Fruit fly (Drosophila melanogaster) whole organism, embryonic: ENCODE results near the gene CG31776.

Experiments
- Atf6 ChIP-seq: fragments of 200-800 bp; sonication (Bioruptor generic); IDR thresholded peaks from 2 replicates; pipeline ENCODE4 v1.3.6; 2022; ENCODE audit warnings: missing biosample characterization, missing genetic modification characterization
- B-H1 ChIP-seq: fragments of 200-800 bp; sonication (Bioruptor generic); IDR thresholded peaks from 3 replicates; pipeline ENCODE4 v1.3.6; 2022; ENCODE audit warnings: missing biosample characterization, missing genetic modification characterization
- CG10654 ChIP-seq: fragments of 200-800 bp; sonication (Bioruptor generic); optimal IDR thresholded peaks from 2 replicates; lab custom pipeline; 2016; ENCODE audit warnings: missing biosample characterization, missing genetic modification characterization
- CG10979 ChIP-seq: fragments of 200-800 bp; sonication (Bioruptor generic); optimal IDR thresholded peaks from 2 replicates; lab custom pipeline; 2018; ENCODE audit warnings: missing biosample characterization, mild to moderate bottlenecking, missing genetic modification characterization, moderate library complexity
- CG11247 ChIP-seq: fragments of 200-800 bp; sonication (Bioruptor generic); IDR thresholded peaks from 2 replicates; pipeline ENCODE4 v1.3.6; 2022; ENCODE audit warnings: missing biosample characterization, missing genetic modification characterization
- CG17359 ChIP-seq: fragments of 200-800 bp; sonication (Bioruptor generic); optimal IDR thresholded peaks from 3 replicates; lab custom pipeline; 2018; ENCODE audit warnings: missing biosample characterization, mild to moderate bottlenecking, missing genetic modification characterization, moderate library complexity
- CG2120 ChIP-seq: fragments of 200-800 bp; sonication (Bioruptor generic); optimal IDR thresholded peaks from 3 replicates; lab custom pipeline; 2016; ENCODE audit warnings: missing biosample characterization, missing genetic modification characterization
- CG2889 ChIP-seq: fragments of 200-800 bp; sonication (Bioruptor generic); IDR thresholded peaks from 3 replicates; pipeline ENCODE4 v1.3.6; 2022; ENCODE audit warnings: missing biosample characterization, missing genetic modification characterization
- CG30403 ChIP-seq: fragments of 200-800 bp; sonication (Bioruptor generic); optimal IDR thresholded peaks from 3 replicates; lab custom pipeline; 2016; ENCODE audit warnings: missing biosample characterization, missing genetic modification characterization
- CG32532 ChIP-seq: fragments of 200-800 bp; sonication (Bioruptor generic); IDR thresholded peaks from 2 replicates; pipeline ENCODE4 v1.3.6; 2022; ENCODE audit warnings: missing biosample characterization, missing genetic modification characterization
- CG32772 ChIP-seq: fragments of 200-800 bp; sonication (Bioruptor generic); IDR thresholded peaks from 2 replicates; pipeline ENCODE4 v1.3.6; 2022; ENCODE audit warnings: missing biosample characterization, missing genetic modification characterization
- CG34422 ChIP-seq: fragments of 200-800 bp; sonication (Bioruptor generic); IDR thresholded peaks from 3 replicates; pipeline ENCODE4 v1.3.6; 2022; ENCODE audit warnings: missing biosample characterization, missing genetic modification characterization
- CG4404 ChIP-seq: fragments of 200-800 bp; sonication (Bioruptor generic); IDR thresholded peaks from 2 replicates; pipeline ENCODE4 v1.3.6; 2022; ENCODE audit warnings: missing biosample characterization, missing genetic modification characterization
- CG4424 ChIP-seq: fragments of 200-800 bp; sonication (Bioruptor generic); optimal IDR thresholded peaks from 3 replicates; lab custom pipeline; 2016; ENCODE audit warnings: missing biosample characterization, missing genetic modification characterization
- CG7839 ChIP-seq: fragments of 200-800 bp; sonication (Bioruptor generic); optimal IDR thresholded peaks from 3 replicates; lab custom pipeline; 2018; ENCODE audit warnings: missing biosample characterization, mild to moderate bottlenecking, missing genetic modification characterization, moderate library complexity
- CG9727 ChIP-seq: fragments of 200-800 bp; sonication (Bioruptor generic); optimal IDR thresholded peaks from 3 replicates; lab custom pipeline; 2017; ENCODE audit warnings: missing biosample characterization, mild to moderate bottlenecking, missing genetic modification characterization
- CoRest ChIP-seq: fragments of 200-800 bp; sonication (Bioruptor generic); optimal IDR thresholded peaks from 3 replicates; lab custom pipeline; 2018; ENCODE audit warnings: missing biosample characterization, mild to moderate bottlenecking, missing genetic modification characterization, moderate library complexity
- Drgx ChIP-seq: fragments of 200-800 bp; sonication (Bioruptor generic); IDR thresholded peaks from 2 replicates; pipeline ENCODE4 v1.3.6; 2022; ENCODE audit warnings: missing biosample characterization, missing genetic modification characterization
- E2f2 ChIP-seq: fragments of 200-800 bp; sonication (Bioruptor generic); IDR thresholded peaks from 2 replicates; pipeline ENCODE4 v1.3.6; 2022; ENCODE audit warnings: missing biosample characterization, missing genetic modification characterization
- ERR ChIP-seq: fragments of 200-800 bp; sonication (Bioruptor generic); optimal IDR thresholded peaks from 2 replicates; lab custom pipeline; 2016; ENCODE audit warnings: missing biosample characterization, missing genetic modification characterization
- HmgZ ChIP-seq: fragments of 200-800 bp; sonication (Bioruptor generic); optimal IDR thresholded peaks from 2 replicates; lab custom pipeline; 2018; ENCODE audit warnings: missing biosample characterization, mild to moderate bottlenecking, missing genetic modification characterization
- MBD-R2 ChIP-seq: fragments of 200-800 bp; sonication (Bioruptor generic); IDR thresholded peaks from 2 replicates; pipeline ENCODE4 v1.3.6; 2022; ENCODE audit warnings: missing biosample characterization, missing genetic modification characterization
- MESR4 ChIP-seq: fragments of 200-800 bp; sonication (Bioruptor generic); optimal IDR thresholded peaks from 2 replicates; lab custom pipeline; 2018; ENCODE audit warnings: missing biosample characterization, mild to moderate bottlenecking, missing genetic modification characterization, moderate library complexity
- Mrtf ChIP-seq: fragments of 200-800 bp; sonication (Bioruptor generic); IDR thresholded peaks from 3 replicates; pipeline ENCODE4 v1.3.6; 2022; ENCODE audit warnings: missing biosample characterization, missing genetic modification characterization
- NfI ChIP-seq: fragments of 200-800 bp; sonication (Bioruptor generic); optimal IDR thresholded peaks from 3 replicates; lab custom pipeline; 2018; ENCODE audit warnings: missing biosample characterization, mild to moderate bottlenecking, missing genetic modification characterization, moderate library complexity
- Oaz ChIP-seq: fragments of 200-800 bp; sonication (Bioruptor generic); IDR thresholded peaks from 2 replicates; pipeline ENCODE4 v1.3.6; 2022; ENCODE audit warnings: missing biosample characterization, missing genetic modification characterization
- Oli ChIP-seq: fragments of 200-800 bp; sonication (Bioruptor generic); optimal IDR thresholded peaks from 2 replicates; lab custom pipeline; 2018; ENCODE audit warnings: missing biosample characterization, mild to moderate bottlenecking, missing genetic modification characterization, moderate library complexity
- Optix ChIP-seq: fragments of 200-800 bp; sonication (Bioruptor generic); IDR thresholded peaks from 3 replicates; pipeline ENCODE4 v1.3.6; 2022; ENCODE audit warnings: missing biosample characterization, missing genetic modification characterization
- Rfx ChIP-seq: fragments of 200-800 bp; sonication (Bioruptor generic); IDR thresholded peaks from 2 replicates; pipeline ENCODE4 v1.3.6; 2022; ENCODE audit warnings: missing biosample characterization, missing genetic modification characterization
- Side ChIP-seq: fragments of 200-800 bp; sonication (Bioruptor generic); optimal IDR thresholded peaks from 2 replicates; lab custom pipeline; 2016; ENCODE audit warnings: missing biosample characterization, missing genetic modification characterization
- Six4 ChIP-seq: fragments of 200-800 bp; sonication (Bioruptor generic); optimal IDR thresholded peaks from 2 replicates; lab custom pipeline; 2016; ENCODE audit warnings: missing biosample characterization, missing genetic modification characterization
- Sox102F ChIP-seq: fragments of 200-800 bp; sonication (Bioruptor generic); optimal IDR thresholded peaks from 2 replicates; lab custom pipeline; 2018; ENCODE audit warnings: missing biosample characterization, mild to moderate bottlenecking, missing genetic modification characterization, moderate library complexity
- al ChIP-seq: fragments of 200-800 bp; sonication (Bioruptor generic); IDR thresholded peaks from 2 replicates; pipeline ENCODE4 v1.3.6; 2022; ENCODE audit warnings: missing biosample characterization, missing genetic modification characterization
- ara ChIP-seq: fragments of 200-800 bp; sonication (Bioruptor generic); IDR thresholded peaks from 2 replicates; pipeline ENCODE4 v1.3.6; 2022; ENCODE audit warnings: missing biosample characterization, missing genetic modification characterization
- bsh ChIP-seq, 2 experiments: fragments of 200-800 bp; sonication (Bioruptor generic); optimal IDR thresholded peaks; 2 replicates each; lab custom pipeline; 2017 to 2018; ENCODE audit warnings: mild to moderate bottlenecking in 2 of 2, missing biosample characterization in 2 of 2, missing genetic modification characterization in 2 of 2, moderate library complexity in 1 of 2
- chm ChIP-seq: fragments of 200-800 bp; sonication (Bioruptor generic); IDR thresholded peaks from 2 replicates; pipeline ENCODE4 v1.3.6; 2022; ENCODE audit warnings: missing biosample characterization, missing genetic modification characterization
- ci ChIP-seq: fragments of 200-800 bp; sonication (Bioruptor generic); IDR thresholded peaks from 3 replicates; pipeline ENCODE4 v1.3.6; 2022; ENCODE audit warnings: missing biosample characterization, missing genetic modification characterization
- gce ChIP-seq: fragments of 200-800 bp; sonication (Bioruptor generic); IDR thresholded peaks from 3 replicates; pipeline ENCODE4 v1.3.6; 2022; ENCODE audit warnings: missing biosample characterization, missing genetic modification characterization
- hkb ChIP-seq, 2 experiments: fragments of 200-800 bp in 1 of 2; fragments of >200 bp in 1 of 2; sonication (Bioruptor generic) in 1 of 2; IDR thresholded peaks in 1 of 2; optimal IDR thresholded peaks in 1 of 2; 2 replicates each; pipeline versions ENCODE4 v1.3.6 to Lab custom; 2017 to 2022; ENCODE audit warnings: missing biosample characterization in 1 of 2, missing genetic modification characterization in 1 of 2
- lov ChIP-seq, 2 experiments: fragments of 200-800 bp in 1 of 2; fragments of >200 bp in 1 of 2; sonication (Bioruptor generic) in 1 of 2; IDR thresholded peaks in 1 of 2; optimal IDR thresholded peaks in 1 of 2; 2 replicates in 1 of 2; 3 replicates in 1 of 2; pipeline versions ENCODE4 v1.3.6 to Lab custom; 2017 to 2022; ENCODE audit warnings: missing biosample characterization in 1 of 2, missing genetic modification characterization in 1 of 2
- mam ChIP-seq: fragments of 200-800 bp; sonication (Bioruptor generic); optimal IDR thresholded peaks from 3 replicates; lab custom pipeline; 2016; ENCODE audit warnings: missing biosample characterization, missing genetic modification characterization
- nom ChIP-seq: fragments of 200-800 bp; sonication (Bioruptor generic); optimal IDR thresholded peaks from 2 replicates; lab custom pipeline; 2017; ENCODE audit warnings: missing biosample characterization, missing genetic modification characterization, mild to moderate bottlenecking, moderate library complexity, missing genetic modification reagents
- org-1 ChIP-seq: fragments of 200-800 bp; sonication (Bioruptor generic); optimal IDR thresholded peaks from 2 replicates; lab custom pipeline; 2017; ENCODE audit warnings: missing biosample characterization, missing genetic modification characterization
- phol ChIP-seq: fragments of 200-800 bp; sonication (Bioruptor generic); optimal IDR thresholded peaks from 3 replicates; lab custom pipeline; 2018; ENCODE audit warnings: missing biosample characterization, mild to moderate bottlenecking, missing genetic modification characterization, moderate library complexity
- ranshi ChIP-seq: fragments of 200-800 bp; sonication (Bioruptor generic); IDR thresholded peaks from 2 replicates; pipeline ENCODE4 v1.3.6; 2022; ENCODE audit warnings: missing biosample characterization, missing genetic modification characterization
- run ChIP-seq: fragments of 200-800 bp; sonication (Bioruptor generic); optimal IDR thresholded peaks from 3 replicates; lab custom pipeline; 2018; ENCODE audit warnings: missing biosample characterization, mild to moderate bottlenecking, missing genetic modification characterization
- sens ChIP-seq: fragments of 200-800 bp; sonication (Bioruptor generic); peaks from one replicate; lab custom pipeline; 2016; ENCODE audit warnings: missing biosample characterization, missing genetic modification characterization
- shn ChIP-seq: fragments of 200-800 bp; sonication (Bioruptor generic); optimal IDR thresholded peaks from 3 replicates; lab custom pipeline; 2016; ENCODE audit warnings: missing biosample characterization, missing genetic modification characterization
- slp2 ChIP-seq: fragments of 200-800 bp; sonication (Bioruptor generic); optimal IDR thresholded peaks from 2 replicates; lab custom pipeline; 2016; ENCODE audit warnings: missing biosample characterization, missing genetic modification characterization
- tap ChIP-seq: fragments of 200-800 bp; optimal IDR thresholded peaks from 3 replicates; lab custom pipeline; 2019; ENCODE audit warnings: missing biosample characterization, mild to moderate bottlenecking, missing genetic modification characterization, moderate library complexity

CG31776 gene

dm6 chr2L:3444789-3445188 is 25.2 kb upstream of the CG31776 start (continued):
- 0 out of 2 replicates have a peak, but pooled peaks have one; percentile 44 for TF ChIP-seq chm (GFP tag; lab: Robert Waterston, UW)
- TF ChIP-seq HmgZ (tag; lab: Kevin White, UChicago) = no peak
- TF ChIP-seq al (GFP tag; lab: Robert Waterston, UW) = 0 out of 2 replicates have a peak, but pooled peaks have one; percentile 21
- TF ChIP-seq Oaz = 0 out of 2 replicates have a peak, but pooled peaks have one; percentile 8
- no peak for TF ChIP-seq hkb (optimal IDR thresholded peaks at IDR 0.05; lab: Kevin White, UChicago)
- TF ChIP-seq hkb (GFP tag; IDR thresholded peaks at IDR 0.05; lab: Robert Waterston, UW) = peak; percentile 63
- TF ChIP-seq Six4 (GFP tag; lab: Kevin White, UChicago) = peak; percentile 25
- TF ChIP-seq Oli (tag; lab: Kevin White, UChicago) = peak; percentile 49
- TF ChIP-seq CG4424 = peak; percentile 23
- peak; percentile 34 for TF ChIP-seq CG30403 (GFP tag; lab: Kevin White, UChicago)
- 0 out of 2 replicates have a peak, but pooled peaks have one; percentile 24 for TF ChIP-seq E2f2 (GFP tag; lab: Robert Waterston, UW)
- peak; percentile 40; the same call in 1 of the 3 replicates for TF ChIP-seq Mrtf (GFP tag; lab: Robert Waterston, UW)
- TF ChIP-seq run (tag; lab: Kevin White, UChicago) = no peak
- TF ChIP-seq org-1 = peak; percentile 16
- TF ChIP-seq tap (tag; lab: Kevin White, UChicago) = no peak
- TF ChIP-seq shn (GFP tag; lab: Kevin White, UChicago) = peak; percentile 12
- TF ChIP-seq nom = peak; percentile 6
- peak; percentile 26 for TF ChIP-seq slp2
- no peak for TF ChIP-seq Sox102F (GFP tag; lab: Kevin White, UChicago)
- peak; percentile 46 to 55 for TF ChIP-seq bsh (GFP tag; optimal IDR thresholded peaks at IDR 0.05; lab: Kevin White, UChicago)
- 0 out of 3 replicates have a peak, but pooled peaks have one; percentile 47 for TF ChIP-seq CG2889
- TF ChIP-seq gce (GFP tag; lab: Robert Waterston, UW) = peak; percentile 39; the same call in 2 of the 3 replicates
- no peak for TF ChIP-seq lov (optimal IDR thresholded peaks at IDR 0.05; lab: Kevin White, UChicago)
- TF ChIP-seq lov (GFP tag; IDR thresholded peaks at IDR 0.05; lab: Robert Waterston, UW) = peak; percentile 69; the same call in 1 of the 3 replicates
- TF ChIP-seq CG32532 (GFP tag; lab: Robert Waterston, UW) = peak; percentile 38; the same call in 1 of the 2 replicates
- TF ChIP-seq CG10979 = peak; percentile 35
- TF ChIP-seq ara = no peak
- peak; percentile 22 for TF ChIP-seq ERR
- TF ChIP-seq Drgx = peak; percentile 84
- peak; percentile 32 for TF ChIP-seq CG9727 (GFP tag; lab: Kevin White, UChicago)
- TF ChIP-seq Side = peak; percentile 2
- peak; percentile 2 for TF ChIP-seq CG10654
- peak; percentile 27; the same call in 1 of the 3 replicates for TF ChIP-seq B-H1
- TF ChIP-seq NfI (GFP tag; lab: Kevin White, UChicago) = peak; percentile 23
- peak; percentile 28; the same call in 1 of the 2 replicates for TF ChIP-seq Atf6 (GFP tag; lab: Robert Waterston, UW)
- peak; percentile 60 for TF ChIP-seq Rfx (GFP tag; lab: Robert Waterston, UW)
- TF ChIP-seq mam (GFP tag; lab: Kevin White, UChicago) = peak; percentile 19
- peak; percentile 60; the same call in 1 of the 3 replicates for TF ChIP-seq Optix (GFP tag; lab: Robert Waterston, UW)
- TF ChIP-seq CG2120 (GFP tag; lab: Kevin White, UChicago) = peak; percentile 46
- TF ChIP-seq ranshi = no peak; the same call in 1 of the 2 replicates
- TF ChIP-seq CoRest = peak; percentile 22
- TF ChIP-seq CG7839 (tag; lab: Kevin White, UChicago) = peak; percentile 52
- TF ChIP-seq sens = peak; percentile 81
- peak; percentile 37 for TF ChIP-seq CG17359 (tag; lab: Kevin White, UChicago)
- peak; percentile 48 for TF ChIP-seq phol
- TF ChIP-seq CG4404 (GFP tag; lab: Robert Waterston, UW) = peak; percentile 7; the same call in 1 of the 2 replicates
- TF ChIP-seq MBD-R2 (GFP tag; lab: Robert Waterston, UW) = no peak
- peak; percentile 33; the same call in 1 of the 2 replicates for TF ChIP-seq CG11247 (GFP tag; lab: Robert Waterston, UW)
- peak; percentile 50 for TF ChIP-seq CG32772 (GFP tag; lab: Robert Waterston, UW)
- peak; percentile 63 for TF ChIP-seq ci (GFP tag; lab: Robert Waterston, UW)
- 0 out of 3 replicates have a peak, but pooled peaks have one; percentile 44 for TF ChIP-seq CG34422 (GFP tag; lab: Robert Waterston, UW)
- TF ChIP-seq MESR4 (GFP tag; lab: Kevin White, UChicago) = no peak
